Fruit fly (Drosophila melanogaster) whole organism, embryonic: ENCODE measurements around the gene CG14442.
A peak's percentile ranks its signal among the peaks of the same experiment; 100 is the strongest.

Experiments used
- Aef1 ChIP-seq: fragments of 200-800 bp; sonication (Bioruptor generic); IDR thresholded peaks from 3 replicates; pipeline ENCODE4 v1.3.6; 2022; ENCODE audit warnings: missing biosample characterization, missing genetic modification characterization
- Asciz ChIP-seq: fragments of 200-800 bp; sonication (Bioruptor generic); optimal IDR thresholded peaks from 2 replicates; lab custom pipeline; 2017; ENCODE audit warnings: missing biosample characterization, mild to moderate bottlenecking, missing genetic modification characterization, missing genetic modification reagents
- Atf6 ChIP-seq: fragments of 200-800 bp; sonication (Bioruptor generic); IDR thresholded peaks from 2 replicates; pipeline ENCODE4 v1.3.6; 2022; ENCODE audit warnings: missing biosample characterization, missing genetic modification characterization
- CG10274 ChIP-seq: fragments of 200-800 bp; sonication (Bioruptor generic); optimal IDR thresholded peaks from 3 replicates; lab custom pipeline; 2017; ENCODE audit warnings: missing biosample characterization, mild to moderate bottlenecking, missing genetic modification characterization
- CG11695 ChIP-seq: fragments of 200-800 bp; sonication (Bioruptor generic); IDR thresholded peaks from 3 replicates; pipeline ENCODE4 v1.3.6; 2022; ENCODE audit warnings: missing biosample characterization, missing genetic modification characterization
- CG12104 ChIP-seq: fragments of 200-800 bp; sonication (Bioruptor generic); optimal IDR thresholded peaks from 3 replicates; lab custom pipeline; 2016; ENCODE audit warnings: missing biosample characterization, missing genetic modification characterization
- CG14860 ChIP-seq: fragments of 200-800 bp; sonication (Bioruptor generic); IDR thresholded peaks from 3 replicates; pipeline ENCODE4 v1.3.6; 2022; ENCODE audit warnings: missing biosample characterization, missing genetic modification characterization; ENCODE audit not compliant: partially characterized antibody
- CG1602 ChIP-seq: fragments of 200-800 bp; sonication (Bioruptor generic); optimal IDR thresholded peaks from 3 replicates; lab custom pipeline; 2016; ENCODE audit warnings: missing biosample characterization, missing genetic modification characterization
- CG17361 ChIP-seq: fragments of 200-800 bp; sonication (Bioruptor generic); IDR thresholded peaks from 3 replicates; pipeline ENCODE4 v1.3.6; 2022; ENCODE audit warnings: missing biosample characterization, missing genetic modification characterization
- CG31388 ChIP-seq: fragments of 200-800 bp; sonication (Bioruptor generic); optimal IDR thresholded peaks from 2 replicates; lab custom pipeline; 2016; ENCODE audit warnings: missing biosample characterization, missing genetic modification characterization
- CG32532 ChIP-seq: fragments of 200-800 bp; sonication (Bioruptor generic); IDR thresholded peaks from 2 replicates; pipeline ENCODE4 v1.3.6; 2022; ENCODE audit warnings: missing biosample characterization, missing genetic modification characterization
- CG3726 ChIP-seq: fragments of 200-800 bp; sonication (Bioruptor generic); IDR thresholded peaks from 3 replicates; pipeline ENCODE4, ENCODE4 v1.3.6; 2022; ENCODE audit warnings: missing biosample characterization, missing genetic modification characterization
- CG5953 ChIP-seq: fragments of 200-800 bp; sonication (Bioruptor generic); IDR thresholded peaks from 2 replicates; pipeline ENCODE4 v1.3.6; 2022; ENCODE audit warnings: missing biosample characterization, missing genetic modification characterization
- CG6765 ChIP-seq: fragments of 200-800 bp; sonication (Bioruptor generic); optimal IDR thresholded peaks from 3 replicates; lab custom pipeline; 2017; ENCODE audit warnings: missing biosample characterization, mild to moderate bottlenecking, missing genetic modification characterization
- CG7271 ChIP-seq: fragments of 200-800 bp; sonication (Bioruptor generic); optimal IDR thresholded peaks from 2 replicates; lab custom pipeline; 2018; ENCODE audit warnings: missing biosample characterization, mild to moderate bottlenecking, missing genetic modification characterization, moderate library complexity
- CG7357 ChIP-seq: fragments of 200-800 bp; sonication (Bioruptor generic); IDR thresholded peaks from 3 replicates; pipeline ENCODE4 v1.3.6; 2022; ENCODE audit warnings: missing biosample characterization, missing genetic modification characterization
- CG7839 ChIP-seq: fragments of 200-800 bp; sonication (Bioruptor generic); optimal IDR thresholded peaks from 3 replicates; lab custom pipeline; 2018; ENCODE audit warnings: missing biosample characterization, mild to moderate bottlenecking, missing genetic modification characterization, moderate library complexity
- CG8359 ChIP-seq: fragments of 200-800 bp; sonication (Bioruptor generic); optimal IDR thresholded peaks from 2 replicates; lab custom pipeline; 2017; ENCODE audit warnings: missing biosample characterization, mild to moderate bottlenecking, missing genetic modification characterization, borderline replicate concordance
- CG9727 ChIP-seq: fragments of 200-800 bp; sonication (Bioruptor generic); optimal IDR thresholded peaks from 3 replicates; lab custom pipeline; 2017; ENCODE audit warnings: missing biosample characterization, mild to moderate bottlenecking, missing genetic modification characterization
- CG9932 ChIP-seq: fragments of 200-800 bp; sonication (Bioruptor generic); IDR thresholded peaks from 2 replicates; pipeline ENCODE4 v1.3.6; 2022; ENCODE audit warnings: missing biosample characterization, missing genetic modification characterization
- Camta ChIP-seq: fragments of 200-800 bp; sonication (Bioruptor generic); optimal IDR thresholded peaks from 2 replicates; lab custom pipeline; 2016; ENCODE audit warnings: missing biosample characterization, missing genetic modification characterization
- D ChIP-seq, 2 experiments: fragments of 200-800 bp in 1 of 2; fragments of >200 bp in 1 of 2; sonication (Bioruptor generic) in 1 of 2; optimal IDR thresholded peaks; 2 replicates in 1 of 2; 3 replicates in 1 of 2; lab custom pipeline; 2017; ENCODE audit warnings: mild to moderate bottlenecking in 1 of 2, missing biosample characterization in 1 of 2, missing genetic modification characterization in 1 of 2, missing genetic modification reagents in 1 of 2
- Doc3 ChIP-seq: fragments of 200-800 bp; sonication (Bioruptor generic); IDR thresholded peaks from 3 replicates; pipeline ENCODE4 v1.3.6; 2022; ENCODE audit warnings: missing biosample characterization, missing genetic modification characterization; ENCODE audit not compliant: partially characterized antibody
- HLH54F ChIP-seq: fragments of 200-800 bp; sonication (Bioruptor generic); optimal IDR thresholded peaks from 3 replicates; lab custom pipeline; 2016; ENCODE audit warnings: missing biosample characterization, missing genetic modification characterization
- Hmr ChIP-seq: fragments of 200-800 bp; sonication (Bioruptor generic); optimal IDR thresholded peaks from 3 replicates; lab custom pipeline; 2017; ENCODE audit warnings: mild to moderate bottlenecking, missing biosample characterization, missing genetic modification reagents, missing genetic modification characterization
- Hr3 ChIP-seq: fragments of 200-800 bp; sonication (Bioruptor generic); optimal IDR thresholded peaks from 3 replicates; lab custom pipeline; 2016; ENCODE audit warnings: missing biosample characterization, missing genetic modification characterization
- Lhr ChIP-seq: fragments of 200-800 bp; sonication (Bioruptor generic); optimal IDR thresholded peaks from 3 replicates; lab custom pipeline; 2017; ENCODE audit warnings: mild to moderate bottlenecking, missing biosample characterization, missing genetic modification reagents, missing genetic modification characterization
- MESR4 ChIP-seq: fragments of 200-800 bp; sonication (Bioruptor generic); optimal IDR thresholded peaks from 2 replicates; lab custom pipeline; 2018; ENCODE audit warnings: missing biosample characterization, mild to moderate bottlenecking, missing genetic modification characterization, moderate library complexity
- Neu2 ChIP-seq: fragments of 200-800 bp; sonication (Bioruptor generic); optimal IDR thresholded peaks from 3 replicates; lab custom pipeline; 2016; ENCODE audit warnings: missing biosample characterization, missing genetic modification characterization, borderline replicate concordance
- Six4 ChIP-seq: fragments of 200-800 bp; sonication (Bioruptor generic); optimal IDR thresholded peaks from 2 replicates; lab custom pipeline; 2016; ENCODE audit warnings: missing biosample characterization, missing genetic modification characterization
- Sry-δ ChIP-seq: fragments of 200-800 bp; sonication (Bioruptor generic); optimal IDR thresholded peaks from 2 replicates; lab custom pipeline; 2016; ENCODE audit warnings: missing biosample characterization, missing genetic modification characterization
- ara ChIP-seq: fragments of 200-800 bp; sonication (Bioruptor generic); IDR thresholded peaks from 2 replicates; pipeline ENCODE4 v1.3.6; 2022; ENCODE audit warnings: missing biosample characterization, missing genetic modification characterization
- az2 ChIP-seq: fragments of 200-800 bp; sonication (Bioruptor generic); optimal IDR thresholded peaks from 3 replicates; lab custom pipeline; 2016; ENCODE audit warnings: missing biosample characterization, missing genetic modification characterization
- cad ChIP-seq: fragments of >200 bp; optimal IDR thresholded peaks from 2 replicates; lab custom pipeline; 2017; ENCODE audit warnings: missing biosample characterization, missing genetic modification characterization
- croc ChIP-seq: fragments of 200-800 bp; sonication (Bioruptor generic); conservative IDR thresholded peaks from 3 replicates; pipeline ENCODE4 v1.3.6; 2022; ENCODE audit warnings: missing biosample characterization, missing genetic modification characterization
- dati ChIP-seq: fragments of 200-800 bp; sonication (Bioruptor generic); IDR thresholded peaks from 2 replicates; pipeline ENCODE4 v1.3.6; 2022; ENCODE audit warnings: missing biosample characterization, missing genetic modification characterization
- exex ChIP-seq: fragments of 200-800 bp; sonication (Bioruptor generic); optimal IDR thresholded peaks from 4 replicates; lab custom pipeline; 2018; ENCODE audit warnings: missing biosample characterization, mild to moderate bottlenecking, missing genetic modification characterization, moderate library complexity
- ftz-f1 ChIP-seq: fragments of 200-800 bp; sonication (Bioruptor generic); optimal IDR thresholded peaks from 2 replicates; lab custom pipeline; 2016; ENCODE audit warnings: missing biosample characterization, missing genetic modification characterization
- h ChIP-seq: fragments of >200 bp; optimal IDR thresholded peaks from 2 replicates; lab custom pipeline; 2017
- insv ChIP-seq, 2 experiments: fragments of 200-800 bp; sonication (Bioruptor generic); optimal IDR thresholded peaks; 3 replicates each; lab custom pipeline; 2016 to 2018; ENCODE audit warnings: missing biosample characterization in 2 of 2, missing genetic modification characterization in 2 of 2
- knrl ChIP-seq: fragments of 200-800 bp; sonication (Bioruptor generic); IDR thresholded peaks from 3 replicates; pipeline ENCODE4 v1.3.6; 2022; ENCODE audit warnings: missing biosample characterization, missing genetic modification characterization; ENCODE audit not compliant: partially characterized antibody
- mirr ChIP-seq: fragments of 200-800 bp; sonication (Bioruptor generic); optimal IDR thresholded peaks from 3 replicates; lab custom pipeline; 2018; ENCODE audit warnings: missing biosample characterization, mild to moderate bottlenecking, missing genetic modification characterization
- oc ChIP-seq: fragments of 200-800 bp; sonication (Bioruptor generic); optimal IDR thresholded peaks from 2 replicates; lab custom pipeline; 2018; ENCODE audit warnings: missing biosample characterization, mild to moderate bottlenecking, missing genetic modification characterization, moderate library complexity
- rib ChIP-seq: fragments of 200-800 bp; sonication (Bioruptor generic); IDR thresholded peaks from 2 replicates; pipeline ENCODE4 v1.3.6; 2022; ENCODE audit warnings: missing biosample characterization, missing genetic modification characterization
- sd ChIP-seq: fragments of 200-800 bp; sonication (Bioruptor generic); optimal IDR thresholded peaks from 3 replicates; lab custom pipeline; 2018; ENCODE audit warnings: missing biosample characterization, mild to moderate bottlenecking, missing genetic modification characterization, moderate library complexity
- sens-2 ChIP-seq: fragments of 200-800 bp; sonication (Bioruptor generic); IDR thresholded peaks from 2 replicates; pipeline ENCODE4 v1.3.6; 2022; ENCODE audit warnings: missing biosample characterization, missing genetic modification characterization
- stc ChIP-seq: fragments of 200-800 bp; sonication (Bioruptor generic); IDR thresholded peaks from 2 replicates; pipeline ENCODE4 v1.3.6; 2022; ENCODE audit warnings: missing biosample characterization, missing genetic modification characterization
- tap ChIP-seq: fragments of 200-800 bp; optimal IDR thresholded peaks from 3 replicates; lab custom pipeline; 2019; ENCODE audit warnings: missing biosample characterization, mild to moderate bottlenecking, missing genetic modification characterization, moderate library complexity
- trh ChIP-seq: fragments of 200-800 bp; sonication (Bioruptor generic); optimal IDR thresholded peaks from 2 replicates; lab custom pipeline; 2016; ENCODE audit warnings: missing biosample characterization, missing genetic modification characterization
- unc-4 ChIP-seq: fragments of 200-800 bp; sonication (Bioruptor generic); IDR thresholded peaks from 2 replicates; pipeline ENCODE4 v1.3.6; 2022; ENCODE audit warnings: missing biosample characterization, missing genetic modification characterization; ENCODE audit not compliant: partially characterized antibody

The CG14442 gene

DNA sequence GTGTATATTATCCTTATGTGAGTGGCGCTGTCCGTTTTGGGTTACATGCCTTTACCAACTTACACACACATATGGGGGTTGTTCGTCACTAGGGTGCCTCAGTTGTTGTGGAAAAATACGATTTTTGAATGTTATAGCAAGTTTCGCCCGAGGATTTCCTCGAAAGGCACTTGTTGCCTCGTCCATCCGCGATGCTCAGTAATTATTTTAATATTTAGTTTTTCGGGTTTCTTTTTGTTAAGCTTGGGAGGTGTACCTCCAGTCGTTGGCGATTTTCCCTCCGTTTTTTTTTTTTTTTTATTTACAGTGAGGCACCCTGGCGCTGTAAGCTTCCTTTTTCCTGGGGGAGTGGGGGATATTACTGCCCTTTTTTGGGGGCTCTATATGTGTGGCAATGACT is 1.7 kb upstream of the CG14442 start (continued):
- TF ChIP-seq rib (GFP tag; lab: Robert Waterston, UW) (0 out of 2 replicates have a peak, but pooled peaks have one; percentile 38), CG31388 (GFP tag; lab: Kevin White, UChicago) (no peak), Six4 (GFP tag; lab: Kevin White, UChicago) (peak; percentile 34), CG32532 (GFP tag; lab: Robert Waterston, UW) (peak; percentile 72; the same call in 1 of the 2 replicates), CG1602 (peak; percentile 8), ara (GFP tag; lab: Robert Waterston, UW) (peak; percentile 65; the same call in 1 of the 2 replicates), CG12104 (GFP tag; lab: Kevin White, UChicago) (peak; percentile 44), CG14860 (no peak), Doc3 (GFP tag; lab: Robert Waterston, UW) (no peak), Sry-δ (GFP tag; lab: Kevin White, UChicago) (peak; percentile 16), CG7357 (GFP tag; lab: Robert Waterston, UW) (no peak), Neu2 (GFP tag; lab: Kevin White, UChicago) (no peak), h (lab: Kevin White, UChicago) (no peak), mirr (peak; percentile 35), CG10274 (GFP tag; lab: Kevin White, UChicago) (no peak), CG17361 (GFP tag; lab: Robert Waterston, UW) (peak; percentile 72), Hr3 (GFP tag; lab: Kevin White, UChicago) (peak; percentile 24), Asciz (GFP tag; lab: Kevin White, UChicago) (peak; percentile 46), Aef1 (GFP tag; lab: Robert Waterston, UW) (peak; percentile 38; the same call in 1 of the 3 replicates), CG9727 (GFP tag; lab: Kevin White, UChicago) (peak; percentile 63), Lhr (no peak), insv (GFP tag; optimal IDR thresholded peaks at IDR 0.05; lab: Kevin White, UChicago) (peak in 1 of 2 experiments; percentile 31), cad (GFP tag; lab: Kevin White, UChicago) (no peak), CG7271 (tag; lab: Kevin White, UChicago) (no peak), CG6765 (GFP tag; lab: Kevin White, UChicago) (peak; percentile 78), ftz-f1 (GFP tag; lab: Kevin White, UChicago) (no peak), knrl (GFP tag; lab: Robert Waterston, UW) (no peak), tap (tag; lab: Kevin White, UChicago) (peak; percentile 54), D (optimal IDR thresholded peaks at IDR 0.05; lab: Kevin White, UChicago) (no peak), D (GFP tag; optimal IDR thresholded peaks at IDR 0.05; lab: Kevin White, UChicago) (peak; percentile 30), CG3726 (GFP tag; lab: Robert Waterston, UW) (peak; percentile 46; the same call in 1 of the 3 replicates)
- TF ChIP-seq, all 482 proteins: peak for 313

- TF ChIP-seq CG7839 (no peak), trh (GFP tag; lab: Kevin White, UChicago) (no peak), MESR4 (peak; percentile 65), dati (no peak), CG8359 (no peak), oc (tag; lab: Kevin White, UChicago) (no peak), exex (tag; lab: Kevin White, UChicago) (peak; percentile 5), Hmr (GFP tag; lab: Kevin White, UChicago) (no peak), unc-4 (GFP tag; lab: Robert Waterston, UW) (no peak), HLH54F (no peak), sens-2 (no peak), CG11695 (GFP tag; lab: Robert Waterston, UW) (no peak), CG9932 (no peak), Camta (GFP tag; lab: Kevin White, UChicago) (no peak), CG5953 (GFP tag; lab: Robert Waterston, UW) (no peak), az2 (no peak), stc (GFP tag; lab: Robert Waterston, UW) (no peak), croc (GFP tag; lab: Robert Waterston, UW) (no peak), Atf6 (GFP tag; lab: Robert Waterston, UW) (no peak), sd (tag; lab: Kevin White, UChicago) (no peak)
Measured at dm6 chrX:6694105-6694788, 560 bp downstream of the CG14442 start.
